Worm (Caenorhabditis elegans) whole organism, late embryonic: ENCODE results near the gene nhr-19.

Experiments
- pag-3 ChIP-seq: sonication (generic microtip); optimal IDR thresholded peaks from 2 replicates; lab custom pipeline; 2016; ENCODE audit warnings: missing compliant biosample characterization, missing genetic modification characterization, borderline replicate concordance

The nhr-19 gene

ce11 chrII:9550718-9551117 lies 54.6 kb downstream of the nhr-19 start, which contains the start of gene sra-6:
TSS of gene sra-6 (minus strand) at chrII:9550818.
- TF ChIP-seq pag-3 (tag; lab: Kevin White, UChicago), result no peak
